Fruit fly (Drosophila melanogaster) whole organism, embryonic: ENCODE data around the gene CtsF.

Experiments used
- Abd-B ChIP-seq: fragments of 200-800 bp; sonication (Bioruptor generic); optimal IDR thresholded peaks from 2 replicates; lab custom pipeline; 2018; ENCODE audit warnings: missing biosample characterization, mild to moderate bottlenecking, missing genetic modification characterization, moderate library complexity
- Atf6 ChIP-seq: fragments of 200-800 bp; sonication (Bioruptor generic); IDR thresholded peaks from 2 replicates; pipeline ENCODE4 v1.3.6; 2022; ENCODE audit warnings: missing biosample characterization, missing genetic modification characterization
- CG10543 ChIP-seq: fragments of 200-800 bp; sonication (Bioruptor generic); optimal IDR thresholded peaks from 3 replicates; lab custom pipeline; 2017; ENCODE audit warnings: missing biosample characterization, mild to moderate bottlenecking, missing genetic modification characterization, moderate library complexity
- CG11085 ChIP-seq: fragments of 200-800 bp; sonication (Bioruptor generic); IDR thresholded peaks from 2 replicates; pipeline ENCODE4 v1.3.6; 2022; ENCODE audit warnings: missing biosample characterization, missing genetic modification characterization
- CG11398 ChIP-seq: fragments of 200-800 bp; sonication (Bioruptor generic); optimal IDR thresholded peaks from 2 replicates; lab custom pipeline; 2016; ENCODE audit warnings: missing biosample characterization, missing genetic modification characterization
- CG11504 ChIP-seq: fragments of 200-800 bp; sonication (Bioruptor generic); optimal IDR thresholded peaks from 3 replicates; lab custom pipeline; 2019; ENCODE audit warnings: missing biosample characterization, mild to moderate bottlenecking, missing genetic modification characterization, moderate library complexity
- CG11695 ChIP-seq: fragments of 200-800 bp; sonication (Bioruptor generic); IDR thresholded peaks from 3 replicates; pipeline ENCODE4 v1.3.6; 2022; ENCODE audit warnings: missing biosample characterization, missing genetic modification characterization
- CG13296 ChIP-seq: fragments of 200-800 bp; sonication (Bioruptor generic); optimal IDR thresholded peaks from 3 replicates; lab custom pipeline; 2018; ENCODE audit warnings: missing biosample characterization, mild to moderate bottlenecking, missing genetic modification characterization
- CG14050 ChIP-seq: fragments of 200-800 bp; sonication (Bioruptor generic); IDR thresholded peaks from 3 replicates; pipeline ENCODE4 v1.3.6; 2022; ENCODE audit warnings: missing biosample characterization, missing genetic modification characterization
- CG17359 ChIP-seq: fragments of 200-800 bp; sonication (Bioruptor generic); optimal IDR thresholded peaks from 3 replicates; lab custom pipeline; 2018; ENCODE audit warnings: missing biosample characterization, mild to moderate bottlenecking, missing genetic modification characterization, moderate library complexity
- CG2875 ChIP-seq: fragments of 200-800 bp; sonication (Bioruptor generic); optimal IDR thresholded peaks from 2 replicates; lab custom pipeline; 2017; ENCODE audit warnings: missing biosample characterization, mild to moderate bottlenecking, missing genetic modification characterization, missing genetic modification reagents
- CG33213 ChIP-seq: fragments of 200-800 bp; sonication (Bioruptor generic); optimal IDR thresholded peaks from 3 replicates; lab custom pipeline; 2016; ENCODE audit warnings: missing biosample characterization, missing genetic modification characterization
- CG5180 ChIP-seq: fragments of 200-800 bp; sonication (Bioruptor generic); optimal IDR thresholded peaks from 3 replicates; lab custom pipeline; 2017; ENCODE audit warnings: missing biosample characterization, missing genetic modification characterization, mild to moderate bottlenecking, moderate library complexity, missing genetic modification reagents
- CG5245 ChIP-seq: fragments of 200-800 bp; sonication (Bioruptor generic); optimal IDR thresholded peaks from 3 replicates; lab custom pipeline; 2016; ENCODE audit warnings: missing biosample characterization, missing genetic modification characterization
- CG7357 ChIP-seq: fragments of 200-800 bp; sonication (Bioruptor generic); IDR thresholded peaks from 3 replicates; pipeline ENCODE4 v1.3.6; 2022; ENCODE audit warnings: missing biosample characterization, missing genetic modification characterization
- CG8290 ChIP-seq, 3 experiments: fragments of 200-800 bp; sonication (Bioruptor generic); optimal IDR thresholded peaks; 2 replicates each; lab custom pipeline; 2016 to 2019; ENCODE audit warnings: missing biosample characterization in 3 of 3, missing genetic modification characterization in 3 of 3, mild to moderate bottlenecking in 2 of 3, moderate library complexity in 1 of 3
- CG8944 ChIP-seq: fragments of 200-800 bp; sonication (Bioruptor generic); optimal IDR thresholded peaks from 3 replicates; lab custom pipeline; 2016; ENCODE audit warnings: missing biosample characterization, missing genetic modification characterization
- CG9727 ChIP-seq: fragments of 200-800 bp; sonication (Bioruptor generic); optimal IDR thresholded peaks from 3 replicates; lab custom pipeline; 2017; ENCODE audit warnings: missing biosample characterization, mild to moderate bottlenecking, missing genetic modification characterization
- CrebB ChIP-seq: fragments of 200-800 bp; sonication (Bioruptor generic); optimal IDR thresholded peaks from 3 replicates; lab custom pipeline; 2018; ENCODE audit warnings: missing biosample characterization, mild to moderate bottlenecking, missing genetic modification characterization
- D19A ChIP-seq: fragments of 200-800 bp; optimal IDR thresholded peaks from 3 replicates; lab custom pipeline; 2019; ENCODE audit warnings: missing biosample characterization, mild to moderate bottlenecking, missing genetic modification characterization, moderate library complexity
- D19B ChIP-seq: fragments of 200-800 bp; sonication (Bioruptor generic); optimal IDR thresholded peaks from 2 replicates; lab custom pipeline; 2017; ENCODE audit warnings: missing biosample characterization, mild to moderate bottlenecking, missing genetic modification characterization
- Dip3 ChIP-seq: fragments of 200-800 bp; sonication (Bioruptor generic); optimal IDR thresholded peaks from 3 replicates; lab custom pipeline; 2016; ENCODE audit warnings: missing biosample characterization, missing genetic modification characterization
- Ets97D ChIP-seq: fragments of 200-800 bp; sonication (Bioruptor generic); optimal IDR thresholded peaks from 3 replicates; lab custom pipeline; 2016; ENCODE audit warnings: missing biosample characterization, missing genetic modification characterization
- Lhr ChIP-seq: fragments of 200-800 bp; sonication (Bioruptor generic); optimal IDR thresholded peaks from 3 replicates; lab custom pipeline; 2017; ENCODE audit warnings: mild to moderate bottlenecking, missing biosample characterization, missing genetic modification reagents, missing genetic modification characterization
- NC2β ChIP-seq: fragments of 200-800 bp; sonication (Bioruptor generic); optimal IDR thresholded peaks from 2 replicates; lab custom pipeline; 2016; ENCODE audit warnings: missing biosample characterization, missing genetic modification characterization
- Oaz ChIP-seq: fragments of 200-800 bp; sonication (Bioruptor generic); IDR thresholded peaks from 2 replicates; pipeline ENCODE4 v1.3.6; 2022; ENCODE audit warnings: missing biosample characterization, missing genetic modification characterization
- Optix ChIP-seq: fragments of 200-800 bp; sonication (Bioruptor generic); IDR thresholded peaks from 3 replicates; pipeline ENCODE4 v1.3.6; 2022; ENCODE audit warnings: missing biosample characterization, missing genetic modification characterization
- Poxn ChIP-seq: fragments of 200-800 bp; sonication (Bioruptor generic); IDR thresholded peaks from 2 replicates; pipeline ENCODE4 v1.3.6; 2022; ENCODE audit warnings: missing biosample characterization, missing genetic modification characterization
- Six4 ChIP-seq: fragments of 200-800 bp; sonication (Bioruptor generic); optimal IDR thresholded peaks from 2 replicates; lab custom pipeline; 2016; ENCODE audit warnings: missing biosample characterization, missing genetic modification characterization
- Sox102F ChIP-seq: fragments of 200-800 bp; sonication (Bioruptor generic); optimal IDR thresholded peaks from 2 replicates; lab custom pipeline; 2018; ENCODE audit warnings: missing biosample characterization, mild to moderate bottlenecking, missing genetic modification characterization, moderate library complexity
- Sry-β ChIP-seq: fragments of 200-800 bp; sonication (Bioruptor generic); optimal IDR thresholded peaks from 2 replicates; lab custom pipeline; 2018; ENCODE audit warnings: missing biosample characterization, mild to moderate bottlenecking, missing genetic modification characterization, moderate library complexity
- Stat92E ChIP-seq, 3 experiments: fragments of >200 bp in 2 of 3; fragments of 200-800 bp in 1 of 3; sonication (Bioruptor generic) in 1 of 3; optimal IDR thresholded peaks; 2 replicates each; lab custom pipeline; 2017 to 2019; ENCODE audit warnings: missing biosample characterization in 3 of 3, missing genetic modification characterization in 3 of 3, mild to moderate bottlenecking in 1 of 3, moderate library complexity in 1 of 3
- YL-1 ChIP-seq: fragments of 200-800 bp; sonication (Bioruptor generic); optimal IDR thresholded peaks from 3 replicates; lab custom pipeline; 2017; ENCODE audit warnings: missing biosample characterization, mild to moderate bottlenecking, missing genetic modification characterization
- bigmax ChIP-seq: fragments of 200-800 bp; sonication (Bioruptor generic); optimal IDR thresholded peaks from 2 replicates; lab custom pipeline; 2018; ENCODE audit warnings: missing biosample characterization, mild to moderate bottlenecking, missing genetic modification characterization
- cas ChIP-seq: fragments of 200-800 bp; sonication (Bioruptor generic); IDR thresholded peaks from 2 replicates; pipeline ENCODE4 v1.3.6; 2022; ENCODE audit warnings: missing biosample characterization, missing genetic modification characterization
- cg ChIP-seq: fragments of 200-800 bp; sonication (Bioruptor generic); optimal IDR thresholded peaks from 3 replicates; lab custom pipeline; 2019; ENCODE audit warnings: missing biosample characterization, mild to moderate bottlenecking, missing genetic modification characterization, moderate library complexity
- corto ChIP-seq: fragments of 200-800 bp; sonication (Bioruptor generic); optimal IDR thresholded peaks from 2 replicates; lab custom pipeline; 2016; ENCODE audit warnings: missing biosample characterization, mild to moderate bottlenecking, missing genetic modification characterization, moderate library complexity
- dimm ChIP-seq: fragments of 200-800 bp; sonication (Bioruptor generic); IDR thresholded peaks from 2 replicates; pipeline ENCODE4 v1.3.6; 2022; ENCODE audit warnings: missing biosample characterization, missing genetic modification characterization
- disco-r ChIP-seq: fragments of 200-800 bp; sonication (Bioruptor generic); optimal IDR thresholded peaks from 2 replicates; lab custom pipeline; 2016; ENCODE audit warnings: missing biosample characterization, missing genetic modification characterization
- fd3F ChIP-seq: fragments of 200-800 bp; sonication (Bioruptor generic); optimal IDR thresholded peaks from 2 replicates; lab custom pipeline; 2018; ENCODE audit warnings: missing biosample characterization, mild to moderate bottlenecking, missing genetic modification characterization, moderate library complexity
- ind ChIP-seq: fragments of 200-800 bp; sonication (Bioruptor generic); optimal IDR thresholded peaks from 3 replicates; lab custom pipeline; 2016; ENCODE audit warnings: missing biosample characterization, missing genetic modification characterization
- lov ChIP-seq, 2 experiments: fragments of 200-800 bp in 1 of 2; fragments of >200 bp in 1 of 2; sonication (Bioruptor generic) in 1 of 2; IDR thresholded peaks in 1 of 2; optimal IDR thresholded peaks in 1 of 2; 2 replicates in 1 of 2; 3 replicates in 1 of 2; pipeline versions ENCODE4 v1.3.6 to Lab custom; 2017 to 2022; ENCODE audit warnings: missing biosample characterization in 1 of 2, missing genetic modification characterization in 1 of 2
- pb ChIP-seq: fragments of 200-800 bp; sonication (Bioruptor generic); optimal IDR thresholded peaks from 3 replicates; lab custom pipeline; 2016; ENCODE audit warnings: missing biosample characterization, missing genetic modification characterization
- ranshi ChIP-seq: fragments of 200-800 bp; sonication (Bioruptor generic); IDR thresholded peaks from 2 replicates; pipeline ENCODE4 v1.3.6; 2022; ENCODE audit warnings: missing biosample characterization, missing genetic modification characterization
- sim ChIP-seq: fragments of 200-800 bp; sonication (Bioruptor generic); IDR thresholded peaks from 2 replicates; pipeline ENCODE4 v1.3.6; 2022; ENCODE audit warnings: missing biosample characterization, missing genetic modification characterization
- slbo ChIP-seq: fragments of 200-800 bp; sonication (Bioruptor generic); IDR thresholded peaks from 2 replicates; pipeline ENCODE4 v1.3.6; 2022; ENCODE audit warnings: missing biosample characterization, missing genetic modification characterization
- unpg ChIP-seq: fragments of 200-800 bp; sonication (Bioruptor generic); optimal IDR thresholded peaks from 3 replicates; lab custom pipeline; 2018; ENCODE audit warnings: missing biosample characterization, mild to moderate bottlenecking, missing genetic modification characterization, moderate library complexity
- zen2 ChIP-seq: fragments of 200-800 bp; sonication (Bioruptor generic); IDR thresholded peaks from 3 replicates; pipeline ENCODE4 v1.3.6; 2022; ENCODE audit warnings: missing biosample characterization, missing genetic modification characterization; ENCODE audit not compliant: partially characterized antibody
- zf30C ChIP-seq: fragments of 200-800 bp; sonication (Bioruptor generic); optimal IDR thresholded peaks from 3 replicates; lab custom pipeline; 2018; ENCODE audit warnings: missing biosample characterization, mild to moderate bottlenecking, missing genetic modification characterization

CtsF gene

dm6 chr3R:5251243-5251865 lies at the start of gene CtsF (continued):
- TF ChIP-seq D19B, result no peak
- TF ChIP-seq cas (GFP tag; lab: Robert Waterston, UW), result no peak
- no peak for TF ChIP-seq zf30C
- peak; percentile 3 for TF ChIP-seq unpg (GFP tag; lab: Kevin White, UChicago)
- peak; percentile 98 for TF ChIP-seq cg (GFP tag; lab: Kevin White, UChicago)
- TF ChIP-seq CG10543 (GFP tag; lab: Kevin White, UChicago), result peak; percentile 64
- TF ChIP-seq Abd-B, result no peak
- no peak for TF ChIP-seq pb (GFP tag; lab: Kevin White, UChicago)
- TF ChIP-seq slbo, result peak; percentile 36; the same call in 1 of the 2 replicates
- TF ChIP-seq CG8290 (GFP tag; optimal IDR thresholded peaks at IDR 0.05; lab: Kevin White, UChicago), result no peak
- TF ChIP-seq CG8290 (tag; optimal IDR thresholded peaks at IDR 0.05; lab: Kevin White, UChicago), result peak in 1 of 2 experiments; percentile 25
- no peak for TF ChIP-seq Oaz (GFP tag; lab: Robert Waterston, UW)
- TF ChIP-seq CG11085 (GFP tag; lab: Robert Waterston, UW), result no peak
- TF ChIP-seq CG33213, result peak; percentile 37
- TF ChIP-seq CG11398 (GFP tag; lab: Kevin White, UChicago), result peak; percentile 28
- peak; percentile 43; the same call in 1 of the 2 replicates for TF ChIP-seq Atf6 (GFP tag; lab: Robert Waterston, UW)
- no peak for TF ChIP-seq CG9727 (GFP tag; lab: Kevin White, UChicago)
- peak; percentile 100 for TF ChIP-seq zen2 (GFP tag; lab: Robert Waterston, UW)
- peak in 1 of 3 experiments; percentile 27 for TF ChIP-seq Stat92E (GFP tag; optimal IDR thresholded peaks at IDR 0.05; lab: Kevin White, UChicago)
- TF ChIP-seq sim (GFP tag; lab: Robert Waterston, UW), result no peak
- no peak for TF ChIP-seq lov (optimal IDR thresholded peaks at IDR 0.05; lab: Kevin White, UChicago)
- 0 out of 3 replicates have a peak, but pooled peaks have one; percentile 21 for TF ChIP-seq lov (GFP tag; IDR thresholded peaks at IDR 0.05; lab: Robert Waterston, UW)
- TF ChIP-seq corto (GFP tag; lab: Kevin White, UChicago), result no peak
- TF ChIP-seq fd3F (GFP tag; lab: Kevin White, UChicago), result no peak
- peak; percentile 4 for TF ChIP-seq disco-r
- peak; percentile 30 for TF ChIP-seq CG13296
- no peak for TF ChIP-seq CG5245 (GFP tag; lab: Kevin White, UChicago)
- peak; percentile 28 for TF ChIP-seq CrebB (tag; lab: Kevin White, UChicago)
- TF ChIP-seq ind, result no peak
- TF ChIP-seq CG7357 (GFP tag; lab: Robert Waterston, UW), result no peak
- peak; percentile 74 for TF ChIP-seq Ets97D (GFP tag; lab: Kevin White, UChicago)
- TF ChIP-seq NC2β (GFP tag; lab: Kevin White, UChicago), result no peak
- TF ChIP-seq CG5180 (GFP tag; lab: Kevin White, UChicago), result no peak
- peak; percentile 99 for TF ChIP-seq bigmax
- TF ChIP-seq Lhr (GFP tag; lab: Kevin White, UChicago), result peak; percentile 14
- TF ChIP-seq dimm (GFP tag; lab: Robert Waterston, UW), result no peak
- TF ChIP-seq CG8944 (GFP tag; lab: Kevin White, UChicago), result no peak
- no peak for TF ChIP-seq Six4 (GFP tag; lab: Kevin White, UChicago)
- TF ChIP-seq Sry-β, result no peak
- no peak for TF ChIP-seq Dip3 (GFP tag; lab: Kevin White, UChicago)
- TF ChIP-seq Optix, result no peak
- TF ChIP-seq D19A, result no peak
- TF ChIP-seq CG17359, result no peak
- no peak for TF ChIP-seq Poxn (GFP tag; lab: Robert Waterston, UW)
- TF ChIP-seq CG11504 (tag; lab: Kevin White, UChicago), result peak; percentile 13
- TF ChIP-seq Sox102F (GFP tag; lab: Kevin White, UChicago), result peak; percentile 7
- TF ChIP-seq CG14050 (GFP tag; lab: Robert Waterston, UW), result no peak
- no peak for TF ChIP-seq CG2875 (GFP tag; lab: Kevin White, UChicago)
- TF ChIP-seq ranshi (GFP tag; lab: Robert Waterston, UW), result no peak; the same call in 1 of the 2 replicates
- TF ChIP-seq CG11695 (GFP tag; lab: Robert Waterston, UW), result no peak
- peak; percentile 81 for TF ChIP-seq YL-1
